Worm (Caenorhabditis elegans): ENCODE measurements around the gene nspc-18.

ce11 chrX:14568258-14568763 is 40.9 kb upstream of the nspc-18 start:
- TF ChIP-seq ztf-23 (GFP tag; IDR thresholded peaks at IDR 0.05) (no peak), med-1 (GFP tag; optimal IDR thresholded peaks at IDR 0.05; ENCODE audit: insufficient read depth) (no peak), flt-1 (GFP tag; IDR thresholded peaks at IDR 0.05) (no peak), tab-1 (GFP tag; IDR thresholded peaks at IDR 0.05) (no peak), cog-1 (tag; optimal IDR thresholded peaks at IDR 0.05) (no peak), klf-2 (GFP tag; conservative IDR thresholded peaks at IDR 0.05) (no peak), T22C8.4 (GFP tag; IDR thresholded peaks at IDR 0.05) (no peak), ref-1 (GFP tag; conservative IDR thresholded peaks at IDR 0.05) (no peak), ztf-29 (GFP tag; IDR thresholded peaks at IDR 0.05) (no peak)
